Worm (Caenorhabditis elegans): ENCODE measurements around the gene C03B1.17.

DNA sequence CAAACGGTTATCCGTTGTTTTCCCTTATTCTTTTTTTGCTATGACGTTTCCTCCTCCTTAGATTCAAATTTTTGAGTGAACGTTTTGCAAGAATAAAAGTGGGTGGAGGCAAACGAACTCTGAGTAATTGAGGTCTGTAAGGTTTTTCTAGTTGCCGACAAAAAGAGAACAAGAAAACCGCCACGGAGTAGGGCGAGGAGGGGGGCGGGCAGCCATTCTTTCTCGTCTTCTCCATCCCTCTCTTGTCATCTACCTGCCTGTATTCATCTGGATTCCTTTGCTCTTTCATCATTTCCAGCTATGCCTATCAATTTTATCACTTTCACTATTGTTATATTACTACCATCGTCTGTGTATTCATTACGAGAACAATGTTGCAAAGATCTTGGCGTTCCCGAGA, 11.7 kb downstream of the C03B1.17 start, which contains the start of gene igdb-3:
- TF ChIP-seq mdl-1 (tag; optimal IDR thresholded peaks at IDR 0.05) (no peak), elt-1 (tag; optimal IDR thresholded peaks at IDR 0.05) (no peak)
